Worm (Caenorhabditis elegans) whole organism, L4 larva: ENCODE measurements around the gene ndx-9.
A peak's percentile ranks its signal among the peaks of the same experiment; 100 is the strongest.

Experiments
- F26F4.8 ChIP-seq: fragments of 200-800 bp; sonication (Bioruptor generic); conservative IDR thresholded peaks from 2 replicates; pipeline ENCODE4 v1.3.6; 2022; ENCODE audit warnings: missing genetic modification characterization, missing compliant biosample characterization
- F44E2.7 ChIP-seq: fragments of 200-800 bp; sonication (Bioruptor generic); IDR thresholded peaks from 2 replicates; pipeline ENCODE4 v2.1.2; 2022; ENCODE audit warnings: missing genetic modification characterization, missing compliant biosample characterization
- Y5F2A.4 ChIP-seq: fragments of 200-800 bp; sonication (Bioruptor generic); optimal IDR thresholded peaks from 2 replicates; lab custom pipeline; 2018; ENCODE audit warnings: mild to moderate bottlenecking, missing genetic modification characterization, missing compliant biosample characterization
- ZK546.5 ChIP-seq, 2 experiments: sonication (generic microtip); optimal IDR thresholded peaks; 2 replicates each; lab custom pipeline; 2017; ENCODE audit warnings: missing biosample characterization in 2 of 2, missing genetic modification characterization in 2 of 2
- aha-1 ChIP-seq: fragments of 150-350 bp; peaks from one replicate; lab custom pipeline; 2014; ENCODE audit warnings: missing biosample characterization, missing genetic modification characterization
- ama-1 ChIP-seq: fragments of 150-350 bp; optimal IDR thresholded peaks from 2 replicates; lab custom pipeline; 2014; ENCODE audit warnings: inconsistent platforms, mixed read lengths
- ceh-20 ChIP-seq: fragments of 200-800 bp; sonication (Bioruptor generic); IDR thresholded peaks from 2 replicates; pipeline ENCODE4 v1.3.6; 2022; ENCODE audit warnings: missing genetic modification reagents, missing genetic modification characterization, missing compliant biosample characterization
- ceh-32 ChIP-seq: sonication (generic microtip); optimal IDR thresholded peaks from 2 replicates; lab custom pipeline; 2016; ENCODE audit warnings: mild to moderate bottlenecking, missing genetic modification characterization, missing compliant biosample characterization; ENCODE audit not compliant: poor library complexity
- ceh-82 ChIP-seq: sonication (generic microtip); optimal IDR thresholded peaks from 2 replicates; lab custom pipeline; 2017; ENCODE audit warnings: missing biosample characterization, missing genetic modification characterization
- cey-2 ChIP-seq: sonication (generic microtip); optimal IDR thresholded peaks from 3 replicates; lab custom pipeline; 2017; ENCODE audit warnings: missing genetic modification characterization, mild to moderate bottlenecking, missing compliant biosample characterization, antibody characterized with exemption, borderline replicate concordance; ENCODE audit not compliant: insufficient read depth
- daf-12 ChIP-seq: fragments of 150-350 bp; optimal IDR thresholded peaks from 2 replicates; lab custom pipeline; 2014; ENCODE audit warnings: missing biosample characterization, missing genetic modification reagents, missing genetic modification characterization
- daf-16 ChIP-seq, 3 experiments: sonication (generic microtip); optimal IDR thresholded peaks; 2 replicates each; lab custom pipeline; 2016 to 2017; ENCODE audit warnings: missing genetic modification characterization in 3 of 3, missing genetic modification reagents in 3 of 3, mild to moderate bottlenecking in 2 of 3, missing compliant biosample characterization in 2 of 3, missing biosample characterization in 1 of 3, moderate library complexity in 1 of 3
- daf-19 ChIP-seq: fragments of 200-800 bp; sonication (Bioruptor generic); conservative IDR thresholded peaks from 2 replicates; pipeline ENCODE4 v1.3.6; 2022; ENCODE audit warnings: missing genetic modification characterization, missing compliant biosample characterization
- dve-1 ChIP-seq: sonication (generic microtip); optimal IDR thresholded peaks from 2 replicates; lab custom pipeline; 2017; ENCODE audit warnings: antibody characterized with exemption, mild to moderate bottlenecking, missing genetic modification characterization, missing compliant biosample characterization; ENCODE audit not compliant: insufficient read depth
- egl-27 ChIP-seq: sonication (generic microtip); optimal IDR thresholded peaks from 3 replicates; lab custom pipeline; 2017; ENCODE audit warnings: missing biosample characterization, missing genetic modification reagents, missing genetic modification characterization
- egl-43 ChIP-seq: fragments of 200-800 bp; sonication (Bioruptor generic); IDR thresholded peaks from 2 replicates; pipeline ENCODE4 v1.3.6; 2022; ENCODE audit warnings: missing genetic modification reagents, missing genetic modification characterization, missing compliant biosample characterization
- fos-1 ChIP-seq: fragments of 150-350 bp; optimal IDR thresholded peaks from 2 replicates; lab custom pipeline; 2014; ENCODE audit warnings: missing biosample characterization, missing genetic modification characterization
- hmg-1.1 ChIP-seq: fragments of 200-800 bp; sonication (Bioruptor generic); IDR thresholded peaks from 2 replicates; pipeline ENCODE4 v1.3.6; 2022; ENCODE audit warnings: missing genetic modification reagents, missing genetic modification characterization, missing compliant biosample characterization
- lin-13 ChIP-seq: fragments of 150-350 bp; optimal IDR thresholded peaks from 2 replicates; lab custom pipeline; 2014; ENCODE audit warnings: missing biosample characterization, missing genetic modification reagents, missing genetic modification characterization
- lin-15B ChIP-seq: fragments of 150-350 bp; sonication (generic microtip); optimal IDR thresholded peaks from 3 replicates; lab custom pipeline; 2014; ENCODE audit warnings: missing biosample characterization, missing genetic modification characterization
- lin-29 ChIP-seq: fragments of 200-800 bp; sonication (Bioruptor generic); IDR thresholded peaks from 2 replicates; pipeline ENCODE4 v1.3.6; 2022; ENCODE audit warnings: missing genetic modification reagents, missing genetic modification characterization, missing compliant biosample characterization
- lin-38 ChIP-seq: fragments of 200-800 bp; sonication (Bioruptor generic); IDR thresholded peaks from 2 replicates; pipeline ENCODE4 v1.3.6; 2022; ENCODE audit warnings: missing genetic modification reagents, missing genetic modification characterization, missing compliant biosample characterization
- lsy-2 ChIP-seq, 2 experiments: fragments of 150-350 bp in 1 of 2; sonication (generic microtip) in 1 of 2; optimal IDR thresholded peaks; 2 replicates each; lab custom pipeline; 2014 to 2017; ENCODE audit warnings: missing biosample characterization in 2 of 2, missing genetic modification characterization in 2 of 2
- mdl-1 ChIP-seq, 2 experiments: fragments of 150-350 bp in 1 of 2; sonication (generic microtip) in 1 of 2; optimal IDR thresholded peaks; 2 replicates each; lab custom pipeline; 2014 to 2017; ENCODE audit warnings: missing biosample characterization in 2 of 2, missing genetic modification characterization in 2 of 2
- mep-1 ChIP-seq: fragments of 150-350 bp; sonication (generic microtip); optimal IDR thresholded peaks from 3 replicates; lab custom pipeline; 2014; ENCODE audit warnings: missing biosample characterization, missing genetic modification characterization
- mes-2 ChIP-seq: sonication (generic microtip); optimal IDR thresholded peaks from 2 replicates; lab custom pipeline; 2016; ENCODE audit warnings: missing genotype, mild to moderate bottlenecking, missing genetic modification characterization, missing compliant biosample characterization; ENCODE audit not compliant: poor library complexity, severe bottlenecking
- mxl-2 ChIP-seq: fragments of 200-800 bp; sonication (Bioruptor generic); conservative IDR thresholded peaks from 2 replicates; pipeline ENCODE4 v1.3.6; 2022; ENCODE audit warnings: missing genetic modification reagents, missing genetic modification characterization, missing compliant biosample characterization
- nhr-102 ChIP-seq: sonication (generic microtip); optimal IDR thresholded peaks from 2 replicates; lab custom pipeline; 2016; ENCODE audit warnings: mild to moderate bottlenecking, missing genetic modification characterization, moderate library complexity, missing compliant biosample characterization
- nhr-25 ChIP-seq: sonication (generic microtip); optimal IDR thresholded peaks from 2 replicates; lab custom pipeline; 2017; ENCODE audit warnings: missing genetic modification characterization, mild to moderate bottlenecking, missing compliant biosample characterization, antibody characterized with exemption, moderate library complexity, borderline replicate concordance; ENCODE audit not compliant: insufficient read depth
- nhr-28 ChIP-seq: fragments of 150-350 bp; optimal IDR thresholded peaks from 2 replicates; lab custom pipeline; 2014; ENCODE audit warnings: missing biosample characterization, missing genetic modification characterization
- nhr-41 ChIP-seq: fragments of 200-800 bp; sonication (Bioruptor generic); IDR thresholded peaks from 2 replicates; pipeline ENCODE4 v1.3.6; 2022; ENCODE audit warnings: missing genetic modification reagents, missing genetic modification characterization, missing compliant biosample characterization
- nhr-42 ChIP-seq: fragments of 200-800 bp; sonication (Bioruptor generic); IDR thresholded peaks from 2 replicates; pipeline ENCODE4 v1.3.6; 2022; ENCODE audit warnings: missing genetic modification characterization, missing compliant biosample characterization
- nhr-6 ChIP-seq: fragments of 150-350 bp; optimal IDR thresholded peaks from 2 replicates; lab custom pipeline; 2014; ENCODE audit warnings: missing biosample characterization, missing genetic modification characterization
- nhr-77 ChIP-seq: fragments of 150-350 bp; optimal IDR thresholded peaks from 2 replicates; lab custom pipeline; 2014; ENCODE audit warnings: missing biosample characterization, missing genetic modification characterization
- pha-4 ChIP-seq, 2 experiments: fragments of 150-350 bp in 1 of 2; fragments of 200-800 bp in 1 of 2; sonication (Bioruptor generic) in 1 of 2; IDR thresholded peaks in 1 of 2; optimal IDR thresholded peaks in 1 of 2; 2 replicates each; pipeline versions ENCODE4 v1.3.6 to Lab custom; 2014 to 2022; ENCODE audit warnings: missing genetic modification characterization in 2 of 2, missing genetic modification reagents in 2 of 2, missing biosample characterization in 1 of 2, missing compliant biosample characterization in 1 of 2
- php-3 ChIP-seq: fragments of 200-800 bp; sonication (Bioruptor generic); IDR thresholded peaks from 2 replicates; pipeline ENCODE4 v1.3.6; 2022; ENCODE audit warnings: missing genetic modification reagents, missing genetic modification characterization, missing compliant biosample characterization
- skn-1 ChIP-seq: fragments of 150-350 bp; optimal IDR thresholded peaks from 2 replicates; lab custom pipeline; 2014; ENCODE audit warnings: missing biosample characterization, missing genetic modification characterization
- snpc-1.2 ChIP-seq: fragments of 200-800 bp; sonication (Bioruptor generic); IDR thresholded peaks from 2 replicates; pipeline ENCODE4 v1.3.6; 2022; ENCODE audit warnings: missing genetic modification reagents, missing genetic modification characterization, missing compliant biosample characterization
- snpc-4 ChIP-seq: fragments of 150-350 bp; optimal IDR thresholded peaks from 2 replicates; lab custom pipeline; 2014; ENCODE audit warnings: missing biosample characterization, missing genetic modification characterization
- spr-1 ChIP-seq: sonication (generic microtip); optimal IDR thresholded peaks from 2 replicates; lab custom pipeline; 2016; ENCODE audit warnings: mild to moderate bottlenecking, missing genetic modification characterization, missing compliant biosample characterization
- spr-3 ChIP-seq: fragments of 200-800 bp; sonication (Bioruptor generic); optimal IDR thresholded peaks from 2 replicates; lab custom pipeline; 2018; ENCODE audit warnings: mild to moderate bottlenecking, missing genetic modification characterization, missing compliant biosample characterization
- unc-130 ChIP-seq: sonication (generic microtip); optimal IDR thresholded peaks from 2 replicates; lab custom pipeline; 2016; ENCODE audit warnings: missing genetic modification reagents, missing genetic modification characterization, missing compliant biosample characterization
- unc-39 ChIP-seq: sonication (generic microtip); optimal IDR thresholded peaks from 2 replicates; lab custom pipeline; 2017; ENCODE audit warnings: missing biosample characterization, missing genetic modification characterization
- unc-62 ChIP-seq, 3 experiments: fragments of 150-350 bp in 1 of 3; sonication (generic microtip); optimal IDR thresholded peaks in 2 of 3; peaks in 1 of 3; 1 replicate in 1 of 3; 2 replicates in 2 of 3; lab custom pipeline; 2014 to 2017; ENCODE audit warnings: missing biosample characterization in 3 of 3, missing genetic modification characterization in 3 of 3, missing genetic modification reagents in 3 of 3, missing genotype in 1 of 3
- vab-7 ChIP-seq: fragments of 200-800 bp; sonication (Bioruptor generic); IDR thresholded peaks from 2 replicates; pipeline ENCODE4 v1.3.6; 2022; ENCODE audit warnings: missing genetic modification reagents, missing genetic modification characterization, missing compliant biosample characterization
- zag-1 ChIP-seq: fragments of 150-350 bp; optimal IDR thresholded peaks from 2 replicates; lab custom pipeline; 2014; ENCODE audit warnings: missing biosample characterization, missing genetic modification characterization
- zfp-3 ChIP-seq: fragments of 200-800 bp; sonication (Bioruptor generic); conservative IDR thresholded peaks from 2 replicates; pipeline ENCODE4 v1.3.6; 2022; ENCODE audit warnings: missing genetic modification reagents, missing genetic modification characterization, missing compliant biosample characterization
- zip-11 ChIP-seq: fragments of 200-800 bp; sonication (Bioruptor generic); IDR thresholded peaks from 2 replicates; pipeline ENCODE4 v1.3.6; 2022; ENCODE audit warnings: missing genetic modification characterization, missing compliant biosample characterization
- ztf-11 ChIP-seq: fragments of 150-350 bp; optimal IDR thresholded peaks from 2 replicates; lab custom pipeline; 2014; ENCODE audit warnings: missing biosample characterization, missing genetic modification characterization
- ztf-7 ChIP-seq: fragments of 150-350 bp; optimal IDR thresholded peaks from 2 replicates; lab custom pipeline; 2014; ENCODE audit warnings: missing biosample characterization, missing genetic modification characterization

ndx-9 gene

DNA sequence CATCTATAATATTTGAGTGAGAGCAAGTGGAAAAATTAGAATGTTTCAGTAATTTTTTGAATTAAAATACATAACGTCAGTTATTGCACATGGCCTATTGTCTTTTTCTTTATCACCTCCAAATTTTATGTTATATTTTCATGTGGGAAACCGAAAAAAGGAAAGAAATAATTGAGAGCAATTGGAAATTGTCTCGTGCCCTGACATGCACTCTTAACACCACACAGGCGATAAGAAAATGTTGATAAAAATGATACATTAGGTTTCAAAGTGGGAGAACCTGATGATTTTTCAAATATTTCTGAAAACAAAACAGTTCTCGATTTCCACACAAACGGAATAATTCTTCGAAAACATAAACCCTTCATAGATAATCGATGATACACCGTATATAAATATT lies 4.1 kb upstream of the ndx-9 start, which contains the start of gene F13H10.3 (continued):
- TF ChIP-seq zag-1 (tag; lab: Kevin White, UChicago) (no peak), nhr-42 (no peak), daf-12 (tag; lab: Kevin White, UChicago) (no peak), fos-1 (tag; lab: Kevin White, UChicago) (no peak), lin-38 (0 out of 2 replicates have a peak, but pooled peaks have one; percentile 13), ztf-11 (tag; lab: Kevin White, UChicago) (no peak), unc-130 (GFP tag; lab: Kevin White, UChicago) (no peak), spr-3 (GFP tag; lab: Kevin White, UChicago) (no peak), ceh-82 (no peak), daf-19 (GFP tag; lab: Robert Waterston, UW) (no peak), vab-7 (GFP tag; lab: Robert Waterston, UW) (no peak), nhr-41 (GFP tag; lab: Robert Waterston, UW) (no peak), ceh-32 (tag; lab: Kevin White, UChicago) (no peak), snpc-4 (tag; lab: Kevin White, UChicago) (no peak), dve-1 (tag; lab: Kevin White, UChicago) (peak; percentile 68), aha-1 (tag; lab: Kevin White, UChicago) (peak; percentile 77), lin-15B (tag; lab: Kevin White, UChicago) (no peak), unc-62 (GFP tag; optimal IDR thresholded peaks at IDR 0.05 in 1 of 2; lab: Kevin White, UChicago) (no peak), unc-62 (tag; optimal IDR thresholded peaks at IDR 0.05; lab: Kevin White, UChicago) (no peak), ama-1 (lab: Kevin White, UChicago) (no peak), mxl-2 (GFP tag; lab: Robert Waterston, UW) (no peak), nhr-25 (no peak), spr-1 (tag; lab: Kevin White, UChicago) (no peak), mdl-1 (tag; optimal IDR thresholded peaks at IDR 0.05; lab: Kevin White, UChicago) (peak in 1 of 2 experiments; percentile 78), mep-1 (tag; lab: Kevin White, UChicago) (peak; percentile 38), egl-27 (tag; lab: Kevin White, UChicago) (no peak), daf-16 (GFP tag; optimal IDR thresholded peaks at IDR 0.05; lab: Kevin White, UChicago) (no peak), daf-16 (tag; optimal IDR thresholded peaks at IDR 0.05; lab: Kevin White, UChicago) (peak; percentile 75), zfp-3 (GFP tag; lab: Robert Waterston, UW) (no peak), lin-13 (GFP tag; lab: Kevin White, UChicago) (no peak), nhr-77 (peak; percentile 59), pha-4 (GFP tag; IDR thresholded peaks at IDR 0.05; lab: Robert Waterston, UW) (no peak), pha-4 (tag; optimal IDR thresholded peaks at IDR 0.05; lab: Kevin White, UChicago) (no peak), mes-2 (tag; lab: Kevin White, UChicago) (no peak), zip-11 (GFP tag; lab: Robert Waterston, UW) (no peak), hmg-1.1 (GFP tag; lab: Robert Waterston, UW) (no peak), F26F4.8 (no peak), snpc-1.2 (GFP tag; lab: Robert Waterston, UW) (no peak), egl-43 (GFP tag; lab: Robert Waterston, UW) (no peak), unc-39 (tag; lab: Kevin White, UChicago) (no peak), ztf-7 (no peak), nhr-28 (peak; percentile 61), ceh-20 (no peak), lin-29 (GFP tag; lab: Robert Waterston, UW) (no peak), lsy-2 (tag; optimal IDR thresholded peaks at IDR 0.05; lab: Kevin White, UChicago) (no peak), ZK546.5 (tag; optimal IDR thresholded peaks at IDR 0.05; lab: Kevin White, UChicago) (no peak), nhr-6 (tag; lab: Kevin White, UChicago) (no peak), Y5F2A.4 (GFP tag; lab: Kevin White, UChicago) (no peak), skn-1 (no peak), nhr-102 (no peak), php-3 (GFP tag; lab: Robert Waterston, UW) (no peak), F44E2.7 (GFP tag; lab: Robert Waterston, UW) (no peak), cey-2 (no peak)
